Worm (Caenorhabditis elegans) whole organism, L1 larva: Measurements from ENCODE around the gene K01A11.1.

ENCODE experiments used
- aha-1 ChIP-seq: fragments of 150-350 bp; optimal IDR thresholded peaks from 2 replicates; lab custom pipeline; 2014; ENCODE audit warnings: missing biosample characterization, missing genetic modification characterization
- ces-1 ChIP-seq: fragments of 150-350 bp; optimal IDR thresholded peaks from 2 replicates; lab custom pipeline; 2014; ENCODE audit warnings: missing biosample characterization, missing genetic modification reagents, missing genetic modification characterization
- elt-2 ChIP-seq: sonication (generic microtip); optimal IDR thresholded peaks from 2 replicates; lab custom pipeline; 2016; ENCODE audit warnings: missing genetic modification characterization, mild to moderate bottlenecking, inconsistent platforms, missing compliant biosample characterization, missing genetic modification reagents
- grh-1 ChIP-seq: fragments of 200-800 bp; sonication (Bioruptor generic); IDR thresholded peaks from 2 replicates; pipeline ENCODE4 v1.3.6; 2022; ENCODE audit warnings: missing genetic modification reagents, missing genetic modification characterization, missing compliant biosample characterization
- jun-1 ChIP-seq: fragments of 150-350 bp; optimal IDR thresholded peaks from 2 replicates; lab custom pipeline; 2014; ENCODE audit warnings: missing biosample characterization, missing genetic modification reagents, missing genetic modification characterization
- lin-15B ChIP-seq: fragments of 150-350 bp; sonication (generic microtip); optimal IDR thresholded peaks from 3 replicates; lab custom pipeline; 2014; ENCODE audit warnings: missing biosample characterization, missing genetic modification characterization
- nhr-237 ChIP-seq: fragments of 150-350 bp; optimal IDR thresholded peaks from 2 replicates; lab custom pipeline; 2014; ENCODE audit warnings: missing biosample characterization, missing genetic modification characterization
- skn-1 ChIP-seq: fragments of 150-350 bp; optimal IDR thresholded peaks from 2 replicates; lab custom pipeline; 2014; ENCODE audit warnings: missing biosample characterization, missing genetic modification characterization

- TF ChIP-seq skn-1 (tag; lab: Kevin White, UChicago), result no peak
- no peak for TF ChIP-seq elt-2
- no peak for TF ChIP-seq jun-1 (tag; lab: Kevin White, UChicago)
- no peak for TF ChIP-seq nhr-237 (tag; lab: Kevin White, UChicago)
- TF ChIP-seq lin-15B, result no peak
- TF ChIP-seq ces-1 (GFP tag; lab: Kevin White, UChicago), result no peak
- no peak for TF ChIP-seq aha-1
- TF ChIP-seq grh-1, result no peak
Measured at ce11 chrIII:3461403-3461802, 30.1 kb upstream of the K01A11.1 start, which contains the start of gene pph-6.
